Fruit fly (Drosophila melanogaster) Kc167 (cell line): Measurements from ENCODE around the gene CG4598.

Source experiments
- Myc ChIP-seq: fragments of >200 bp; optimal IDR thresholded peaks from 2 replicates; lab custom pipeline; 2017; ENCODE audit warnings: missing external identifiers
- Sin3A ChIP-seq: fragments of >200 bp; optimal IDR thresholded peaks from 2 replicates; lab custom pipeline; 2018; ENCODE audit warnings: missing external identifiers
- h ChIP-seq: fragments of >200 bp; optimal IDR thresholded peaks from 3 replicates; lab custom pipeline; 2018; ENCODE audit warnings: missing external identifiers
- insv ChIP-seq: fragments of >200 bp; optimal IDR thresholded peaks from 3 replicates; lab custom pipeline; 2018; ENCODE audit warnings: missing external identifiers
- psq ChIP-seq: fragments of >200 bp; optimal IDR thresholded peaks from 2 replicates; lab custom pipeline; 2017; ENCODE audit warnings: missing external identifiers
- ttk ChIP-seq: sonication (Bioruptor generic); optimal IDR thresholded peaks from 2 replicates; lab custom pipeline; 2017; ENCODE audit warnings: missing external identifiers

The CG4598 gene

dm6 chr2L:9907320-9908256 lies 10.8 kb upstream of the CG4598 start:
- no peak for TF ChIP-seq insv
- TF ChIP-seq Sin3A (lab: Kevin White, UChicago): no peak
- no peak for TF ChIP-seq h (lab: Kevin White, UChicago)
- no peak for TF ChIP-seq psq
- TF ChIP-seq ttk (lab: Kevin White, UChicago): no peak
- no peak for TF ChIP-seq Myc (lab: Kevin White, UChicago)

- TF ChIP-seq Myc (lab: Kevin White, UChicago) (no peak), Sin3A (lab: Kevin White, UChicago) (no peak)
Observed at dm6 chr2L:9908468-9908967, 9.9 kb upstream of the CG4598 start, which contains the start of gene CG13124. CG13124 (minus strand) TSS chr2L:9908633.

DNA sequence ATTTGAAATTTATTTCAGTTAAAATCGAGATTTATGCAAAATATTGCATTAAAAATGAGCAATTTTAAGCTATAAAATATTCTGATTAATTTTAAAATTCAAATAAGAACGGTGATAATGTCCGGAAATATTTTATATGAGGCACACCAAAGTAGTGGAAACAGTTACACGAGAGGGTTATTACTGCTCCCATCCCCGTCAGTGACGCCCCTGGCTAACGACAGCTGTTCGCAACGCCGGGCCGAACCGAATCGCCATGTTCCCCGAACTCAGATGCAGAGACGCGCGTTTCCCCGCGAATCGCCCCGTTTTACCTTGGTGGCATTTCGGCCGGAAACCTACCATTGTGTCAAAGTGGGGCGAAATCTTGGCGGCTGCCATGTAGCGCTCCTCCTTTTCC lies 6.6 kb upstream of the CG4598 start:
- TF ChIP-seq Sin3A (lab: Kevin White, UChicago) (no peak), h (lab: Kevin White, UChicago) (no peak), Myc (lab: Kevin White, UChicago) (no peak), insv (no peak), ttk (lab: Kevin White, UChicago) (no peak), psq (no peak)

dm6 chr2L:9912570-9913260 lies 5.7 kb upstream of the CG4598 start, which contains the start of the genes Etl1 and Srp54:
Etl1 (minus strand) TSS chr2L:9912608.
Srp54 (plus strand) TSS chr2L:9912911.
- TF ChIP-seq h (lab: Kevin White, UChicago) (no peak), Sin3A (lab: Kevin White, UChicago) (no peak), insv (no peak)

- TF ChIP-seq psq (no peak), Sin3A (lab: Kevin White, UChicago) (no peak), h (lab: Kevin White, UChicago) (no peak), ttk (lab: Kevin White, UChicago) (no peak), Myc (lab: Kevin White, UChicago) (no peak), insv (no peak)
Observed at dm6 chr2L:9915011-9915850, 3.2 kb upstream of the CG4598 start, which contains the start of gene yip2. yip2 (plus strand) TSS chr2L:9915253.

- TF ChIP-seq insv (no peak), Sin3A (lab: Kevin White, UChicago) (no peak), h (lab: Kevin White, UChicago) (no peak), ttk (lab: Kevin White, UChicago) (no peak), psq (no peak)
Observed at dm6 chr2L:9919218-9919617, 800 bp downstream of the CG4598 start.

- TF ChIP-seq ttk (lab: Kevin White, UChicago) (no peak), h (lab: Kevin White, UChicago) (no peak), insv (no peak), psq (no peak), Sin3A (lab: Kevin White, UChicago) (no peak), Myc (lab: Kevin White, UChicago) (no peak)
Observed at dm6 chr2L:9919949-9920348, 1.5 kb downstream of the CG4598 start, which contains the start of gene CG4594. CG4594 (plus strand) TSS chr2L:9920160.

dm6 chr2L:9921401-9921800 lies 3.0 kb downstream of the CG4598 start, which contains the start of gene CG4592:
CG4592 (plus strand) TSS chr2L:9921633.
- TF ChIP-seq psq (no peak), insv (no peak), ttk (lab: Kevin White, UChicago) (no peak), h (lab: Kevin White, UChicago) (no peak)

DNA sequence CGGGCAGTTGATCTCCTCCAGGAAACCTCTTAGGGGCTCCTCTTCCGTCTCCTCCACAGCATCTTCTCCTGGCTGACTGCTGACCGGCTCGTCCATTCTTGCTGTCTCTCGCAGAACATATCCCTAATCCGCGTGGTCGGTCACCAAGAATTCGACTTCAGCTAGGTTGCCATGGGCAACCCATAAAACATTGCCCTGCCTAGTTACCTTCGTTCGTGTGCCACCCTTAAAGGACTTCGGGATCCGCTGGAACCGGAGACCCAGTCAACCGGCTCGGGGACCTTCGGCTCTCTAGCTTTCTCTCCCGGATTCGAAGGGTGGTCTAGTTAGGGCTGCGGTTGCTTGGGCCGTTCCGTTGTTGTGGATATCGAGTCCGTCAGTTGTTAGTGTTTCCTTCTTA lies 6.3 kb downstream of the CG4598 start, which contains the start of the genes TbCMF46 and CG42366:
TbCMF46 (minus strand) TSS at position 101 of the 400 bp plus-strand sequence.
CG42366 (plus strand) TSS at position 397 of the 400 bp plus-strand sequence.
- TF ChIP-seq psq: no peak
- TF ChIP-seq Myc (lab: Kevin White, UChicago): no peak
- TF ChIP-seq h (lab: Kevin White, UChicago): no peak
- TF ChIP-seq ttk (lab: Kevin White, UChicago): no peak
- no peak for TF ChIP-seq insv
- TF ChIP-seq Sin3A (lab: Kevin White, UChicago): no peak

- TF ChIP-seq insv (no peak), psq (no peak), Sin3A (lab: Kevin White, UChicago) (no peak), Myc (lab: Kevin White, UChicago) (no peak), h (lab: Kevin White, UChicago) (no peak), ttk (lab: Kevin White, UChicago) (no peak)
Observed at dm6 chr2L:9930280-9930679, 11.9 kb downstream of the CG4598 start, which contains the start of gene CG42367. CG42367 (plus strand) TSS chr2L:9930580.

DNA sequence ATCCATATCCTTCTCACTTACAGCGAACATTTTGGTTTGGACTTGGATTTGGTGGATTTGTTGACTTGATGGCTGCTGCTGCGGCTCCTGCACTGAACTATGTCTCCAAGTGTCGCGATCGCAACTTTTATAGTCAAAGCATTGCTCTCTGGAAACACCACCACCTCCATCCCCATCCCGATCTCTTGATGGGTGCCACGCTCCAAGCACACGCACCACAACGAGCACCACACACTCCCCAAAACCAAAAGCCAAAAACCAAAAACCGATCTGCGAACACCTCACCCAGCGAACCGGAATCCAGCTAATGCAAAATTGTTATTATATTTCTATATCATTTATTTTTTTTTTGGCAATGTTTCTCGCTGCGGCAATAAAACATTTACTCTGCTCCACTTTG lies 14.6 kb downstream of the CG4598 start, which contains the start of gene Cpr30F:
Cpr30F (minus strand) TSS at position 101 of the 400 bp plus-strand sequence.
- TF ChIP-seq ttk (lab: Kevin White, UChicago) (no peak), Sin3A (lab: Kevin White, UChicago) (no peak), insv (no peak), Myc (lab: Kevin White, UChicago) (no peak), psq (no peak), h (lab: Kevin White, UChicago) (no peak)
